Worm (Caenorhabditis elegans) whole organism, L4/young adult: ENCODE data around the gene F23F12.13.

Source experiments
- W03F9.2 ChIP-seq: fragments of 150-350 bp; optimal IDR thresholded peaks from 2 replicates; lab custom pipeline; 2014; ENCODE audit warnings: missing biosample characterization, missing genetic modification characterization
- dao-5 ChIP-seq: sonication (generic microtip); optimal IDR thresholded peaks from 2 replicates; lab custom pipeline; 2016; ENCODE audit warnings: missing genotype, missing genetic modification characterization, moderate library complexity, missing compliant biosample characterization
- him-1 ChIP-seq: sonication (generic microtip); optimal IDR thresholded peaks from 2 replicates; lab custom pipeline; 2016; ENCODE audit warnings: missing genotype, missing genetic modification reagents, missing genetic modification characterization, missing compliant biosample characterization

DNA sequence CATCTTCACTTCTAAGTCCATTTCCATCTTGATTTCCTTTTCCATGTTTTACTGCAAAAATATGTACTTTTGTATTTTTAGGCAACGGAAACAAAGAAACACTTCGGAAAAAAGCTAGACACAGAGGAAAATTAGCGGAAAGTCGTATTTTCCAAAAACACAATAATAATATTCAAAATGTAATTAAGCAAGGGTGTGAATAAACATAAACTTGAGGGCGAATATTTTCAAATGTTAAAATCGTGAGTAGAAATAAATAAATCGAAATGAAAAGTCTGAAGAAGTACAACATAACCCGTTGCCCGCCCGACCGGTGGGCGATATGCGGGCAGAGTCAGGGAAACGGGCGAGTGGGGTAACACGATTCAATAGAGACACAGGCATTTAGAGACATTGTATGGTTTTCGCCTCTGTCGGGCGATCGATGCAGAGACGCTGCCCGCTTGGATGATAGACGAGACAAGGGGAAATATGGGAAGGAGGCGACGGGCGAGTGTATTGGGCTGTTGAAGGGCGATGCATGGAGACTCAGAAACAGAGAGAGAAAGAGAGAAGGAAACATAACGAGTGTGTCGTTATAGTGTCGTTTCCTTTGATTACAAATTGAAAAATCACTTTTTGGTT lies 41.6 kb downstream of the F23F12.13 start, which contains the start of gene C09E7.4:
- TF ChIP-seq dao-5 = no peak
- no peak for TF ChIP-seq him-1 (tag; lab: Kevin White, UChicago)
- no peak for TF ChIP-seq W03F9.2 (tag; lab: Kevin White, UChicago)
